Worm (Caenorhabditis elegans) whole organism, L4 larva: ENCODE results near the gene C33B4.5.
A peak's percentile ranks its signal among the peaks of the same experiment; 100 is the strongest.

ENCODE experiments used
- F10B5.3 ChIP-seq: sonication (generic microtip); optimal IDR thresholded peaks from 2 replicates; lab custom pipeline; 2016; ENCODE audit warnings: mild to moderate bottlenecking, missing genetic modification characterization, missing compliant biosample characterization
- F44E2.7 ChIP-seq: fragments of 200-800 bp; sonication (Bioruptor generic); IDR thresholded peaks from 2 replicates; pipeline ENCODE4 v2.1.2; 2022; ENCODE audit warnings: missing genetic modification characterization, missing compliant biosample characterization
- Y48G9A.11 ChIP-seq: fragments of 200-800 bp; sonication (Bioruptor generic); IDR thresholded peaks from 2 replicates; pipeline ENCODE4 v1.3.6; 2022; ENCODE audit warnings: missing genetic modification reagents, missing genetic modification characterization, missing compliant biosample characterization
- Y75B8A.6 ChIP-seq: fragments of 200-800 bp; sonication (Bioruptor generic); IDR thresholded peaks from 2 replicates; pipeline ENCODE4 v1.3.6; 2022; ENCODE audit warnings: missing genetic modification reagents, missing genetic modification characterization, missing compliant biosample characterization
- ZK337.2 ChIP-seq: fragments of 200-800 bp; sonication (Bioruptor generic); IDR thresholded peaks from 2 replicates; pipeline ENCODE4 v1.3.6; 2022; ENCODE audit warnings: missing genetic modification reagents, missing genetic modification characterization, missing compliant biosample characterization
- ZK546.5 ChIP-seq, 2 experiments: sonication (generic microtip); optimal IDR thresholded peaks; 2 replicates each; lab custom pipeline; 2017; ENCODE audit warnings: missing biosample characterization in 2 of 2, missing genetic modification characterization in 2 of 2
- aly-2 ChIP-seq: sonication (generic microtip); optimal IDR thresholded peaks from 2 replicates; lab custom pipeline; 2018; ENCODE audit warnings: missing biosample characterization, missing genetic modification characterization
- arid-1 ChIP-seq: fragments of 200-800 bp; sonication (Bioruptor generic); conservative IDR thresholded peaks from 2 replicates; pipeline ENCODE4 v1.3.6; 2022; ENCODE audit warnings: missing genetic modification reagents, missing genetic modification characterization, missing compliant biosample characterization
- ceh-28 ChIP-seq: fragments of 150-350 bp; optimal IDR thresholded peaks from 2 replicates; lab custom pipeline; 2014; ENCODE audit warnings: missing biosample characterization, missing genetic modification reagents, missing genetic modification characterization
- ceh-32 ChIP-seq: sonication (generic microtip); optimal IDR thresholded peaks from 2 replicates; lab custom pipeline; 2016; ENCODE audit warnings: mild to moderate bottlenecking, missing genetic modification characterization, missing compliant biosample characterization; ENCODE audit not compliant: poor library complexity
- ceh-44 ChIP-seq: fragments of 200-800 bp; sonication (Bioruptor generic); IDR thresholded peaks from 2 replicates; pipeline ENCODE4 v1.3.6; 2022; ENCODE audit warnings: missing genetic modification reagents, missing genetic modification characterization, missing compliant biosample characterization
- ceh-82 ChIP-seq: sonication (generic microtip); optimal IDR thresholded peaks from 2 replicates; lab custom pipeline; 2017; ENCODE audit warnings: missing biosample characterization, missing genetic modification characterization
- ctbp-1 ChIP-seq: fragments of 200-800 bp; sonication (Bioruptor generic); IDR thresholded peaks from 2 replicates; pipeline ENCODE4 v1.3.6; 2022; ENCODE audit warnings: missing genetic modification reagents, missing genetic modification characterization, missing compliant biosample characterization
- daf-12 ChIP-seq: fragments of 150-350 bp; optimal IDR thresholded peaks from 2 replicates; lab custom pipeline; 2014; ENCODE audit warnings: missing biosample characterization, missing genetic modification reagents, missing genetic modification characterization
- dmd-6 ChIP-seq: fragments of 200-800 bp; sonication (Bioruptor generic); IDR thresholded peaks from 2 replicates; pipeline ENCODE4 v1.3.6; 2022; ENCODE audit warnings: missing genetic modification reagents, missing genetic modification characterization, missing compliant biosample characterization
- dmd-9 ChIP-seq: fragments of 200-800 bp; sonication (Bioruptor generic); IDR thresholded peaks from 2 replicates; pipeline ENCODE4 v1.3.6; 2022; ENCODE audit warnings: missing genetic modification reagents, missing genetic modification characterization, missing compliant biosample characterization
- egl-27 ChIP-seq: sonication (generic microtip); optimal IDR thresholded peaks from 3 replicates; lab custom pipeline; 2017; ENCODE audit warnings: missing biosample characterization, missing genetic modification reagents, missing genetic modification characterization
- egl-43 ChIP-seq: fragments of 200-800 bp; sonication (Bioruptor generic); IDR thresholded peaks from 2 replicates; pipeline ENCODE4 v1.3.6; 2022; ENCODE audit warnings: missing genetic modification reagents, missing genetic modification characterization, missing compliant biosample characterization
- fkh-10 ChIP-seq: fragments of 150-350 bp; optimal IDR thresholded peaks from 2 replicates; lab custom pipeline; 2014; ENCODE audit warnings: missing biosample characterization, missing genetic modification reagents, missing genetic modification characterization
- hif-1 ChIP-seq, 2 experiments: sonication (generic microtip); optimal IDR thresholded peaks; 2 replicates each; lab custom pipeline; 2016 to 2017; ENCODE audit warnings: missing compliant biosample characterization in 2 of 2, missing genetic modification characterization in 2 of 2, missing genetic modification reagents in 2 of 2, missing genotype in 2 of 2, mild to moderate bottlenecking in 1 of 2
- jun-1 ChIP-seq: fragments of 150-350 bp; optimal IDR thresholded peaks from 2 replicates; lab custom pipeline; 2014; ENCODE audit warnings: missing biosample characterization, missing genetic modification reagents, missing genetic modification characterization
- lim-7 ChIP-seq: fragments of 200-800 bp; sonication (Bioruptor generic); IDR thresholded peaks from 2 replicates; pipeline ENCODE4 v1.3.6; 2022; ENCODE audit warnings: missing genetic modification characterization, missing compliant biosample characterization
- lin-1 ChIP-seq: fragments of 200-800 bp; sonication (Bioruptor generic); IDR thresholded peaks from 2 replicates; pipeline ENCODE4 v1.3.6; 2022; ENCODE audit warnings: missing genetic modification reagents, missing genetic modification characterization, missing compliant biosample characterization
- lin-29 ChIP-seq: fragments of 200-800 bp; sonication (Bioruptor generic); IDR thresholded peaks from 2 replicates; pipeline ENCODE4 v1.3.6; 2022; ENCODE audit warnings: missing genetic modification reagents, missing genetic modification characterization, missing compliant biosample characterization
- lin-38 ChIP-seq: fragments of 200-800 bp; sonication (Bioruptor generic); IDR thresholded peaks from 2 replicates; pipeline ENCODE4 v1.3.6; 2022; ENCODE audit warnings: missing genetic modification reagents, missing genetic modification characterization, missing compliant biosample characterization
- lin-39 ChIP-seq: fragments of 150-350 bp; optimal IDR thresholded peaks from 2 replicates; lab custom pipeline; 2014; ENCODE audit warnings: missing biosample characterization, missing genetic modification reagents, missing genetic modification characterization
- madf-5 ChIP-seq, 2 experiments: fragments of 200-800 bp; sonication (Bioruptor generic); IDR thresholded peaks; 2 replicates each; pipeline ENCODE4 v1.3.6; 2022; ENCODE audit warnings: missing compliant biosample characterization in 2 of 2, missing genetic modification characterization in 2 of 2
- madf-9 ChIP-seq: fragments of 200-800 bp; sonication (Bioruptor generic); conservative IDR thresholded peaks from 2 replicates; pipeline ENCODE4 v1.3.6; 2022; ENCODE audit warnings: missing genetic modification reagents, missing genetic modification characterization, missing compliant biosample characterization
- mdl-1 ChIP-seq, 2 experiments: fragments of 150-350 bp in 1 of 2; sonication (generic microtip) in 1 of 2; optimal IDR thresholded peaks; 2 replicates each; lab custom pipeline; 2014 to 2017; ENCODE audit warnings: missing biosample characterization in 2 of 2, missing genetic modification characterization in 2 of 2
- nhr-102 ChIP-seq: sonication (generic microtip); optimal IDR thresholded peaks from 2 replicates; lab custom pipeline; 2016; ENCODE audit warnings: mild to moderate bottlenecking, missing genetic modification characterization, moderate library complexity, missing compliant biosample characterization
- nhr-11 ChIP-seq: fragments of 150-350 bp; optimal IDR thresholded peaks from 2 replicates; lab custom pipeline; 2014; ENCODE audit warnings: missing biosample characterization, missing genetic modification characterization
- nhr-237 ChIP-seq: sonication (generic microtip); optimal IDR thresholded peaks from 2 replicates; lab custom pipeline; 2017; ENCODE audit warnings: missing biosample characterization, missing genetic modification characterization
- nhr-25 ChIP-seq: sonication (generic microtip); optimal IDR thresholded peaks from 2 replicates; lab custom pipeline; 2017; ENCODE audit warnings: missing genetic modification characterization, mild to moderate bottlenecking, missing compliant biosample characterization, antibody characterized with exemption, moderate library complexity, borderline replicate concordance; ENCODE audit not compliant: insufficient read depth
- nhr-6 ChIP-seq: fragments of 150-350 bp; optimal IDR thresholded peaks from 2 replicates; lab custom pipeline; 2014; ENCODE audit warnings: missing biosample characterization, missing genetic modification characterization
- nhr-77 ChIP-seq: fragments of 150-350 bp; optimal IDR thresholded peaks from 2 replicates; lab custom pipeline; 2014; ENCODE audit warnings: missing biosample characterization, missing genetic modification characterization
- php-3 ChIP-seq: fragments of 200-800 bp; sonication (Bioruptor generic); IDR thresholded peaks from 2 replicates; pipeline ENCODE4 v1.3.6; 2022; ENCODE audit warnings: missing genetic modification reagents, missing genetic modification characterization, missing compliant biosample characterization
- saeg-2 ChIP-seq: fragments of 200-800 bp; sonication (Bioruptor generic); IDR thresholded peaks from 2 replicates; pipeline ENCODE4 v1.3.6; 2022; ENCODE audit warnings: missing genetic modification reagents, missing genetic modification characterization, missing compliant biosample characterization
- set-16 ChIP-seq: fragments of 200-800 bp; sonication (Bioruptor generic); IDR thresholded peaks from 2 replicates; pipeline ENCODE4 v1.3.6; 2022; ENCODE audit warnings: missing genetic modification reagents, missing genetic modification characterization, missing compliant biosample characterization
- snpc-4 ChIP-seq: fragments of 150-350 bp; optimal IDR thresholded peaks from 2 replicates; lab custom pipeline; 2014; ENCODE audit warnings: missing biosample characterization, missing genetic modification characterization
- spr-1 ChIP-seq: sonication (generic microtip); optimal IDR thresholded peaks from 2 replicates; lab custom pipeline; 2016; ENCODE audit warnings: mild to moderate bottlenecking, missing genetic modification characterization, missing compliant biosample characterization
- spr-3 ChIP-seq: fragments of 200-800 bp; sonication (Bioruptor generic); optimal IDR thresholded peaks from 2 replicates; lab custom pipeline; 2018; ENCODE audit warnings: mild to moderate bottlenecking, missing genetic modification characterization, missing compliant biosample characterization
- tra-1 ChIP-seq: fragments of 200-800 bp; sonication (Bioruptor generic); IDR thresholded peaks from 2 replicates; pipeline ENCODE4 v1.3.6; 2022; ENCODE audit warnings: missing genetic modification reagents, missing genetic modification characterization, missing compliant biosample characterization
- unc-130 ChIP-seq: sonication (generic microtip); optimal IDR thresholded peaks from 2 replicates; lab custom pipeline; 2016; ENCODE audit warnings: missing genetic modification reagents, missing genetic modification characterization, missing compliant biosample characterization
- unc-39 ChIP-seq: sonication (generic microtip); optimal IDR thresholded peaks from 2 replicates; lab custom pipeline; 2017; ENCODE audit warnings: missing biosample characterization, missing genetic modification characterization
- vab-7 ChIP-seq: fragments of 200-800 bp; sonication (Bioruptor generic); IDR thresholded peaks from 2 replicates; pipeline ENCODE4 v1.3.6; 2022; ENCODE audit warnings: missing genetic modification reagents, missing genetic modification characterization, missing compliant biosample characterization
- zag-1 ChIP-seq: fragments of 150-350 bp; optimal IDR thresholded peaks from 2 replicates; lab custom pipeline; 2014; ENCODE audit warnings: missing biosample characterization, missing genetic modification characterization
- zfp-2 ChIP-seq: sonication (generic microtip); optimal IDR thresholded peaks from 2 replicates; lab custom pipeline; 2016; ENCODE audit warnings: mild to moderate bottlenecking, missing genetic modification characterization, missing compliant biosample characterization
- zfp-3 ChIP-seq: fragments of 200-800 bp; sonication (Bioruptor generic); conservative IDR thresholded peaks from 2 replicates; pipeline ENCODE4 v1.3.6; 2022; ENCODE audit warnings: missing genetic modification reagents, missing genetic modification characterization, missing compliant biosample characterization
- ztf-7 ChIP-seq: fragments of 150-350 bp; optimal IDR thresholded peaks from 2 replicates; lab custom pipeline; 2014; ENCODE audit warnings: missing biosample characterization, missing genetic modification characterization

C33B4.5 gene

ce11 chrII:11376598-11377108 is 6.5 kb upstream of the C33B4.5 start (continued):
- no peak for TF ChIP-seq mdl-1 (tag; optimal IDR thresholded peaks at IDR 0.05; lab: Kevin White, UChicago)
- TF ChIP-seq lin-38 (GFP tag; lab: Robert Waterston, UW) = peak; percentile 89
- TF ChIP-seq ceh-44 = 0 out of 2 replicates have a peak, but pooled peaks have one; percentile 55
- TF ChIP-seq zfp-3 (GFP tag; lab: Robert Waterston, UW) = peak; percentile 87; the same call in 1 of the 2 replicates
- TF ChIP-seq vab-7 (GFP tag; lab: Robert Waterston, UW) = no peak
- peak; percentile 76; the same call in 1 of the 2 replicates for TF ChIP-seq Y48G9A.11
- TF ChIP-seq jun-1 (tag; lab: Kevin White, UChicago) = no peak
- no peak for TF ChIP-seq fkh-10
- TF ChIP-seq ceh-82 (tag; lab: Kevin White, UChicago) = no peak
- TF ChIP-seq madf-9 (GFP tag; lab: Robert Waterston, UW) = 0 out of 2 replicates have a peak, but pooled peaks have one; percentile 48
- no peak for TF ChIP-seq ZK546.5 (tag; optimal IDR thresholded peaks at IDR 0.05; lab: Kevin White, UChicago)
- TF ChIP-seq lin-29 = peak; percentile 39; the same call in 1 of the 2 replicates
- 0 out of 2 replicates have a peak, but pooled peaks have one; percentile 60 for TF ChIP-seq tra-1
- TF ChIP-seq ceh-32 (tag; lab: Kevin White, UChicago) = no peak
- TF ChIP-seq saeg-2 (GFP tag; lab: Robert Waterston, UW) = peak; percentile 69; the same call in 1 of the 2 replicates
- TF ChIP-seq nhr-77 (tag; lab: Kevin White, UChicago) = no peak
- peak; percentile 74; the same call in 1 of the 2 replicates for TF ChIP-seq F44E2.7 (GFP tag; lab: Robert Waterston, UW)
- TF ChIP-seq arid-1 (GFP tag; lab: Robert Waterston, UW) = peak; percentile 81
- TF ChIP-seq zag-1 (tag; lab: Kevin White, UChicago) = no peak
- peak; percentile 57 for TF ChIP-seq dmd-6 (GFP tag; lab: Robert Waterston, UW)
- TF ChIP-seq aly-2 = no peak
- no peak for TF ChIP-seq lin-39 (tag; lab: Kevin White, UChicago)
- TF ChIP-seq ceh-28 (tag; lab: Kevin White, UChicago) = no peak
- no peak for TF ChIP-seq nhr-237 (tag; lab: Kevin White, UChicago)
- TF ChIP-seq ZK337.2 = no peak
- no peak for TF ChIP-seq zfp-2
- peak; percentile 33; the same call in 1 of the 2 replicates for TF ChIP-seq ctbp-1 (GFP tag; lab: Robert Waterston, UW)
- no peak; the same call in 1 of the 2 replicates for TF ChIP-seq lim-7 (GFP tag; lab: Robert Waterston, UW)
- TF ChIP-seq lin-1 (GFP tag; lab: Robert Waterston, UW) = peak; percentile 65; the same call in 1 of the 2 replicates
- no peak for TF ChIP-seq egl-27 (tag; lab: Kevin White, UChicago)
- TF ChIP-seq F10B5.3 = peak; percentile 58
- peak; percentile 76 for TF ChIP-seq spr-1 (tag; lab: Kevin White, UChicago)
- TF ChIP-seq daf-12 (tag; lab: Kevin White, UChicago) = no peak
- peak; percentile 76 for TF ChIP-seq nhr-102 (tag; lab: Kevin White, UChicago)
- peak; percentile 28 for TF ChIP-seq spr-3 (GFP tag; lab: Kevin White, UChicago)
- no peak for TF ChIP-seq unc-39 (tag; lab: Kevin White, UChicago)
- TF ChIP-seq egl-43 (GFP tag; lab: Robert Waterston, UW) = peak; percentile 81
- TF ChIP-seq madf-5 (GFP tag; IDR thresholded peaks at IDR 0.05; lab: Robert Waterston, UW) = 0 out of 4 replicates have a peak, but pooled peaks of 1 of the 2 experiments have one; percentile 48
- TF ChIP-seq ztf-7 = no peak
- peak; percentile 76 for TF ChIP-seq unc-130 (GFP tag; lab: Kevin White, UChicago)
- TF ChIP-seq nhr-11 (tag; lab: Kevin White, UChicago) = no peak
- TF ChIP-seq nhr-6 (tag; lab: Kevin White, UChicago) = no peak
- no peak for TF ChIP-seq set-16
- peak; percentile 82; the same call in 1 of the 2 replicates for TF ChIP-seq Y75B8A.6 (GFP tag; lab: Robert Waterston, UW)
- peak; percentile 65 for TF ChIP-seq php-3 (GFP tag; lab: Robert Waterston, UW)
- peak; percentile 85 for TF ChIP-seq snpc-4 (tag; lab: Kevin White, UChicago)
- TF ChIP-seq dmd-9 (GFP tag; lab: Robert Waterston, UW) = no peak
- peak in 1 of 2 experiments; percentile 32 for TF ChIP-seq hif-1 (tag; optimal IDR thresholded peaks at IDR 0.05; lab: Kevin White, UChicago)
- no peak for TF ChIP-seq nhr-25 (tag; lab: Kevin White, UChicago)
